Worm (Caenorhabditis elegans): ENCODE data around the gene F29B9.7.

F29B9.7 gene

DNA sequence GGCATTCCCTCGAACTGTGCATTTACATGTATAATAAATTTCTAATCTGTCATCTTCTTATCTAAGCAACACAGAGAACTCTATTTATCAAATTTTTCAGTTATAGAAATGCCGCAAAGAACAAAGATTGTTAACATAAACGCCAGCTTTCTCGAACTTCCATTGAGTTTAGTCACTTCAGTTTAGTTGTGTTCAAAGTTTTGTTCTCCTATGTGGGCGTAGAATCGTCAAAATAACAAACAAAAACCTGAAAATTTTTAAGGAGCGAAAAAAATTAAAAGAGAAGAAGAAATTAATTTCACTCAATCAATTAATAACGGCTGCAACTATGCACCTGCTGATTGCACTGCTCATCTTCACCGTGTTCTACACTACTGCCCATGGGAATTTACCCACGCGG, 13.6 kb upstream of the F29B9.7 start, which contains the start of gene R105.5:
R105.5 (plus strand) TSS at position 301 of the 400 bp plus-strand sequence.
- TF ChIP-seq ceh-19 (GFP tag; optimal IDR thresholded peaks at IDR 0.05) (no peak), sdc-2 (tag; optimal IDR thresholded peaks at IDR 0.05) (no peak), C08G9.2 (tag; optimal IDR thresholded peaks at IDR 0.05) (no peak), hlh-13 (GFP tag; optimal IDR thresholded peaks at IDR 0.05) (no peak), unc-3 (GFP tag; conservative IDR thresholded peaks at IDR 0.05) (no peak), unc-3 (tag; optimal IDR thresholded peaks at IDR 0.05) (no peak), ceh-9 (tag; optimal IDR thresholded peaks at IDR 0.05) (no peak), pax-1 (tag; optimal IDR thresholded peaks at IDR 0.05) (no peak), fax-1 (tag; optimal IDR thresholded peaks at IDR 0.05) (no peak), pros-1 (tag; optimal IDR thresholded peaks at IDR 0.05) (no peak)

DNA sequence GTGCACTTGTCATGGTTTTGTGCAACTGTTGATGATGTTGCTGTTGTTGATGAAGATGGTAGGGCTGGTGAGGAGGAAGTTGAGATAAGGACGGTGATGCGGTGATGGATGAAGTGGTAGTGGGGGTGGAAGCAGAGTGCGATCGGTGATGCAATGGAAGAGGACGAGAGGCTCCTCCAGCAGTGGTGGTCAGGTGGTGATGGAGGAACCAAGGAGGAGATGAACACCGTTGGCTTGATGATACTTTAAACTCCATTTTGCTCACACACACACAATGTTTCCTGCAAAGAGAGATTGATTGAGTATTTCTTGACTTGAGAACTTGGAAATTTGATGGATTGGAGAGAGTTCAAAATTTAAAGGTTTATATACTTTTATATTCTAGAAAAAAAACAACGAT, 11.7 kb upstream of the F29B9.7 start, which contains the start of gene F19C7.8:
F19C7.8 (minus strand) TSS at position 256 of the 400 bp plus-strand sequence.
- TF ChIP-seq unc-55 (GFP tag; optimal IDR thresholded peaks at IDR 0.05) (peak; percentile 44), ceh-48 (tag; optimal IDR thresholded peaks at IDR 0.05) (no peak)

DNA sequence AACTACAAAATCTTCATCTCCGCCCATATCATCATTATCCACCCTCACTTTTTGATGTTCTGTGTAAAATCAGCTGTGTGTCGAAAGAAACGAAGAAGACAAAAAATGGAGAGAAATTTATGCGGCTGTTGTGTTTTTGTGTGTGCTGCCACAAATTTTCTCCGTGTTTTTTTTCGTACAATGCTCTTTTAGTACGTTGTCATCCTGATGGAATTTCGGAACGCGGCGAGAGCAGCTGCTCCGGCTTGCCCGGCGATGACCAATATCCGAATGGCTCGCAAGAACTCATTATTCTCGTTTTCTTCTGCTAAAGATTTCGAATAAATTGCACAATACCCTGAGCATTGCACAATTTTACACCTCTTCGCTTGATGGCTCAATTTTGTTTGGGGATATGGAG, 10.2 kb upstream of the F29B9.7 start:
- TF ChIP-seq pag-3 (tag; optimal IDR thresholded peaks at IDR 0.05; ENCODE audit: borderline replicate concordance) (no peak), ceh-9 (tag; optimal IDR thresholded peaks at IDR 0.05) (no peak), ets-4 (tag; optimal IDR thresholded peaks at IDR 0.05) (no peak), dve-1 (tag; optimal IDR thresholded peaks at IDR 0.05) (no peak), C08G9.2 (tag; optimal IDR thresholded peaks at IDR 0.05) (no peak), C38D4.7 (GFP tag; optimal IDR thresholded peaks at IDR 0.05) (no peak)

DNA sequence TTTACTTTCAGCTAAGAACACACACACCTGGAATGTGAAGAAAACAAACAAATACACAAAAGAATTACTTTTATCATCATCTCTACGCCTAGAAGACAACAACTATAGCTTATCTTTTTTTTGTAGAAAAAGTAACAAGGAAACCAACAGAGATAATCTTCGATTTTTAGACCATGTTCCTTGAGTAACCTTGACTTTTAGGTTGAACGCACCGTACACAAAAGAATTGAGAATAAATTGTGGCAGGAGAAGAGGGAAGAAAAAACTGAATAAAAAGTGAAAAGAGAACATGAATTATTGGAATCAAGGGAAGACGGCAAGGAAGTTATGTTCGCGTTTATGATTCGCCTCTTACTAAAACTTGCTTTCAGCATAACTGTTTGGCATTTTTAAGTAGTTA, 8.6 kb upstream of the F29B9.7 start:
- TF ChIP-seq pros-1 (tag; optimal IDR thresholded peaks at IDR 0.05) (no peak), gmeb-2 (tag; optimal IDR thresholded peaks at IDR 0.05) (no peak), ceh-48 (tag; optimal IDR thresholded peaks at IDR 0.05) (no peak), lin-11 (tag; optimal IDR thresholded peaks at IDR 0.05) (no peak), odd-2 (tag; optimal IDR thresholded peaks at IDR 0.05) (no peak), K09A11.1 (tag; optimal IDR thresholded peaks at IDR 0.05; ENCODE audit: insufficient read depth) (no peak), ceh-19 (GFP tag; optimal IDR thresholded peaks at IDR 0.05) (no peak), elt-4 (tag; optimal IDR thresholded peaks at IDR 0.05) (no peak), C38D4.7 (GFP tag; optimal IDR thresholded peaks at IDR 0.05) (no peak), hlh-8 (tag; optimal IDR thresholded peaks at IDR 0.05) (no peak)

DNA sequence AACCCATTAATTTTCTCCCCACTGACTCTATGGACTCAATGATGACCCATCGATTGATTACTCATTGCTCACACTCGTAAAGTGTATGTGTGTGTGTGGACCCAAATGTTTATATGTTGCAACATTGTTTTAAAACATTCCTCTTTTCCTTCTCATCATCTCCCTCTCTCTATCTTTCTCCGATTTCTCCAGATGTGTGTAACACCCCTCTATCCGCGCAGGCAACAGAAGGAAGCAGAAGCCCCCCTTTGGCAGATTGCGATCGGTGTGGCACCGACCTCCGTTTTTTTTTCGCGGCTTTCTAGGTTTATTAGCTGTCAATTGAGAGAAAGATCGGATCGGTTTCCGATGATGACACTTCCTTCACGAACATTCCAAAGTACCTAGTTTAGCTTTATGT, 6.0 kb upstream of the F29B9.7 start:
- no peak for TF ChIP-seq K02D7.2 (tag; optimal IDR thresholded peaks at IDR 0.05)
- TF ChIP-seq ceh-19 (GFP tag; optimal IDR thresholded peaks at IDR 0.05) = no peak
- no peak for TF ChIP-seq unc-3 (GFP tag; conservative IDR thresholded peaks at IDR 0.05)
- no peak for TF ChIP-seq unc-3 (tag; optimal IDR thresholded peaks at IDR 0.05)

DNA sequence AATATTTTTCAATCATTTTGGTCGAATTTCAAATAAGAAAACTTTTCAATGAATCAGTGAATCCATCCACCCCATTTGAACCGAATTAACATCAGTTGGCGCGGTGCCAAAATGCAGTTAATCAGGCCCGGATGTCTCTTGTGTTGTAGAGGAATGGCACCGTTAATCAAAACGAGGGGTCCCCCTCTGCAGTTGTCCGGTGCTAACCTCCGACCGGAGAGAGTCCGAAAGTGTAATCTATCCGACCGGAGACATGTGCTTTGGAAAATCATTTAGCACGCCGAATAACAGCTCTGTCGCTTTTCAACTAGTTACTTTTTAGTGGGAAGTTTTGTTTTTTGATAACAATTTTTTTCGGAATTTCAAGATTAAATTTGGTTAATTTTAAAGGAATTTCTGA, 4.3 kb upstream of the F29B9.7 start:
- no peak for TF ChIP-seq pat-9 (tag; optimal IDR thresholded peaks at IDR 0.05)
- TF ChIP-seq nhr-232 (tag; optimal IDR thresholded peaks at IDR 0.05) = no peak
- no peak for TF ChIP-seq tbx-2 (tag; optimal IDR thresholded peaks at IDR 0.05)
- no peak for TF ChIP-seq ceh-45 (GFP tag; IDR thresholded peaks at IDR 0.05)
- TF ChIP-seq elt-4 (tag; optimal IDR thresholded peaks at IDR 0.05) = no peak
- TF ChIP-seq C38D4.7 (GFP tag; optimal IDR thresholded peaks at IDR 0.05) = no peak

DNA sequence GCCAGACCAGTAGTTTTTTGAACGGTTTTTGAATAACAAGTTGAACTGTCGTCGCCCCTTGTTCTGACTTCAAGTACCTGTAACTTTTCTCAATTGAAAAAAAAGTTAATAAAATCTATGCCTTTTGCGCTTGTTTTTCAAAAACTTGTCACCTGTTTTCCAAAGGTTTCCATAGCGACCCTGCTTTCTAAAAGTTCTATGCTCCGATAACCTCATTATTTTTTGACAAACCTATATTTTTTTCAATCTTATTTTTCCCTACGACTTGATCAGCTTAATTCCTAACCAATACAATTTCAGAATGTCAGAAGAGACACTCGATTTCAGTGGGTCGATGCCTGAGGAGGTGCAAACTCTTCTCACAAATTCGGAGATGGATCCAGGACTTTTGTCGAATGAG, 2.2 kb upstream of the F29B9.7 start, which contains the start of gene F29B9.8:
F29B9.8 (plus strand) TSS at position 301 of the 400 bp plus-strand sequence.
- TF ChIP-seq sox-4 (tag; optimal IDR thresholded peaks at IDR 0.05) (no peak), hlh-13 (GFP tag; optimal IDR thresholded peaks at IDR 0.05) (no peak), mec-3 (tag; optimal IDR thresholded peaks at IDR 0.05; ENCODE audit: borderline replicate concordance) (no peak), zip-5 (tag; optimal IDR thresholded peaks at IDR 0.05) (no peak), ceh-19 (GFP tag; optimal IDR thresholded peaks at IDR 0.05) (no peak), fkh-10 (GFP tag; optimal IDR thresholded peaks at IDR 0.05) (no peak), ztf-16 (tag; optimal IDR thresholded peaks at IDR 0.05) (no peak), ttx-3 (tag; optimal IDR thresholded peaks at IDR 0.05) (no peak), ahr-1 (tag; optimal IDR thresholded peaks at IDR 0.05) (no peak), hlh-15 (tag; optimal IDR thresholded peaks at IDR 0.05) (no peak), K09A11.1 (tag; optimal IDR thresholded peaks at IDR 0.05; ENCODE audit: insufficient read depth) (no peak)
